Worm (Caenorhabditis elegans): ENCODE results near the gene K08D8.7.

The K08D8.7 gene

ce11 chrIV:12902430-12903110 is 5.9 kb downstream of the K08D8.7 start, which contains the start of gene K08D8.2:
Gene K08D8.2 (plus strand): TSS chrIV:12903060.
- no peak for TF ChIP-seq unc-39 (tag; optimal IDR thresholded peaks at IDR 0.05)
- no peak for TF ChIP-seq bed-3 (GFP tag; optimal IDR thresholded peaks at IDR 0.05)
- no peak for TF ChIP-seq ztf-11 (tag; optimal IDR thresholded peaks at IDR 0.05)
- no peak for TF ChIP-seq ces-1 (GFP tag; optimal IDR thresholded peaks at IDR 0.05)
- no peak for TF ChIP-seq drap-1 (GFP tag; optimal IDR thresholded peaks at IDR 0.05)
- TF ChIP-seq nhr-76 (tag; optimal IDR thresholded peaks at IDR 0.05), result no peak
- no peak for TF ChIP-seq blmp-1 (tag; optimal IDR thresholded peaks at IDR 0.05)
- no peak for TF ChIP-seq cnd-1 (tag; optimal IDR thresholded peaks at IDR 0.05)
- TF ChIP-seq nhr-2 (tag; optimal IDR thresholded peaks at IDR 0.05), result no peak

- TF ChIP-seq ztf-11 (tag; optimal IDR thresholded peaks at IDR 0.05) (no peak), cnd-1 (tag; optimal IDR thresholded peaks at IDR 0.05) (no peak), zip-8 (tag; optimal IDR thresholded peaks at IDR 0.05) (no peak), sptf-1 (tag; optimal IDR thresholded peaks at IDR 0.05) (no peak), sem-2 (GFP tag; optimal IDR thresholded peaks at IDR 0.05) (no peak), pha-4 (tag; optimal IDR thresholded peaks at IDR 0.05) (no peak), unc-120 (tag; optimal IDR thresholded peaks at IDR 0.05; ENCODE audit: poor library complexity, severe bottlenecking) (no peak), lsy-2 (tag; optimal IDR thresholded peaks at IDR 0.05) (no peak)
These were observed 7.1 kb downstream of the K08D8.7 start for ce11 chrIV:12903687-12904086.

DNA sequence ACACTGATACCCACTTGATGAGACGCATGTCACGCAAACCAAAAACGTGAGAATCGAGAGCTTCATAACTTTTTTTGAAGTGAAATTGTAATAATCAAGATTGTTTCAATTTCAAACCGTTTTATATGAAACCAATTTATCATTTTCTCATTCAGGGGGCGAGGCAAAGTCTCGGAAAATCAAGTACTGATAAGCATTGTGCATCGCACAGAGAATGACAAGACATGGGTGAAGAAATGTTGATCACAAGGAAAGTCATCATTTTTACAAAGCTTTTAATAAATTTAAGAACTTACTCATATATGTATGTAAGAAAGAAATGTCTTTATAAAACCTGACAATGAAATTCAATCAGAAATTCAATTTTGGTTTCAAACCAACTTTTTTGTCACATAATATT is 9.9 kb downstream of the K08D8.7 start, which contains the start of gene K08D8.3:
TSS of gene K08D8.3 (minus strand) at position 131 of the 400 bp plus-strand sequence.
- no peak for TF ChIP-seq bed-3 (GFP tag; optimal IDR thresholded peaks at IDR 0.05)
- no peak for TF ChIP-seq pha-4 (tag; optimal IDR thresholded peaks at IDR 0.05)
- TF ChIP-seq lin-13 (tag; optimal IDR thresholded peaks at IDR 0.05), result no peak
- no peak for TF ChIP-seq flh-1 (GFP tag; optimal IDR thresholded peaks at IDR 0.05)
- TF ChIP-seq elt-1 (tag; optimal IDR thresholded peaks at IDR 0.05; ENCODE audit: borderline replicate concordance, insufficient read depth), result no peak
- no peak for TF ChIP-seq mep-1 (tag; optimal IDR thresholded peaks at IDR 0.05)
- TF ChIP-seq nhr-28 (tag; optimal IDR thresholded peaks at IDR 0.05), result no peak
- no peak for TF ChIP-seq ceh-39 (tag; optimal IDR thresholded peaks at IDR 0.05)
- no peak for TF ChIP-seq ham-2 (GFP tag; optimal IDR thresholded peaks at IDR 0.05)
- no peak for TF ChIP-seq mls-2 (tag; optimal IDR thresholded peaks at IDR 0.05)
- TF ChIP-seq drap-1 (GFP tag; optimal IDR thresholded peaks at IDR 0.05), result no peak
- no peak for TF ChIP-seq nhr-237 (tag; optimal IDR thresholded peaks at IDR 0.05)
- TF ChIP-seq snpc-4 (tag; optimal IDR thresholded peaks at IDR 0.05), result no peak

DNA sequence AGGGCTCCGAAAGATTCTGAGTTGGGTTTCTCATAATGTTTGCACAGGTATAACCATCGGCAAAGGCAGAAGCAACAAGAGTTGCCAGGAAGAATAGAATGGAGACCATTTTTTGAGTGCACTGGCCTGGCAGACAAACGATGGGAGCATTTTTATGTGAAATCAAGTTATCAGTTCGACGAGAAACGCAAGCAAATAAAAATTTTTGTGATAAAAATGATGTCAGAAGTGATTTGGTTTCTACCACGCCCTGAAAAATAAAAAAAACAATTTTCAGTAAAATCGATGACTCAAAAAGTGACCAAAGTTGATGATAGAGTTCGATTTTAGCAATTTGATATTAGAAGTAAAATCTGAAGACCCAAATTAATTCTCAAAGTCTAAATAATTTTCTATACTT is 13.2 kb downstream of the K08D8.7 start, which contains the start of gene K08D8.4:
TSS of gene K08D8.4 (minus strand) at position 128 of the 400 bp plus-strand sequence.
- TF ChIP-seq ham-2 (GFP tag; optimal IDR thresholded peaks at IDR 0.05) (no peak), nhr-28 (tag; optimal IDR thresholded peaks at IDR 0.05) (no peak), ceh-43 (GFP tag; optimal IDR thresholded peaks at IDR 0.05) (no peak), ztf-11 (tag; optimal IDR thresholded peaks at IDR 0.05) (no peak), ces-1 (GFP tag; optimal IDR thresholded peaks at IDR 0.05) (no peak), blmp-1 (tag; optimal IDR thresholded peaks at IDR 0.05) (no peak), pha-4 (tag; optimal IDR thresholded peaks at IDR 0.05) (no peak), unc-39 (tag; optimal IDR thresholded peaks at IDR 0.05) (no peak), ceh-83 (GFP tag; optimal IDR thresholded peaks at IDR 0.05) (no peak), hlh-1 (tag; optimal IDR thresholded peaks at IDR 0.05) (no peak), mep-1 (tag; optimal IDR thresholded peaks at IDR 0.05) (no peak), nhr-76 (tag; optimal IDR thresholded peaks at IDR 0.05) (no peak), snpc-4 (tag; optimal IDR thresholded peaks at IDR 0.05) (no peak), drap-1 (GFP tag; optimal IDR thresholded peaks at IDR 0.05) (no peak), nhr-12 (tag; optimal IDR thresholded peaks at IDR 0.05) (no peak), ceh-39 (tag; optimal IDR thresholded peaks at IDR 0.05) (no peak)

DNA sequence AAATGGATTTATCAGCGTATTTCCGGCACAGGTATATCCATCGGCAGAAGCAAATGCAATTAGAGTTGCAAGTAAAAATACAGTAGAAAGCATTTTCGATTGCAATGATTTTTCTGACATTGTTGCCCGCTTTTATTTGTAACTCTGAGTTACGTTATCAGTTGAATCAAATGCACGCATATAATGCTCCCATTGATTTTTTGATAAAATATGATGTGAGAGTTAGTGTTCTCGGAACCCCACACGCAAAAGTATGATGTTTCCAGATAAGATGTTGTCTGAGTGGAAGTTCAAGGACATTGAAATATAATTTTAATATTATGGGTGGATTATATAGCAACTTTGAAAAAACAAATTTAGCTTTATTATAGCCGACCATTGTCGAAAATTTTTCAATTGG is 15.4 kb downstream of the K08D8.7 start, which contains the start of gene K08D8.5:
TSS of gene K08D8.5 (minus strand) at position 140 of the 400 bp plus-strand sequence.
- TF ChIP-seq unc-62 (GFP tag; optimal IDR thresholded peaks at IDR 0.05) (no peak), lin-32 (GFP tag; optimal IDR thresholded peaks at IDR 0.05) (no peak), ham-2 (GFP tag; optimal IDR thresholded peaks at IDR 0.05) (no peak), nhr-76 (tag; optimal IDR thresholded peaks at IDR 0.05) (no peak), tbx-8 (GFP tag; optimal IDR thresholded peaks at IDR 0.05) (no peak), ceh-83 (GFP tag; optimal IDR thresholded peaks at IDR 0.05) (no peak), ztf-11 (tag; optimal IDR thresholded peaks at IDR 0.05) (no peak), nhr-28 (tag; optimal IDR thresholded peaks at IDR 0.05) (no peak), flh-1 (GFP tag; optimal IDR thresholded peaks at IDR 0.05) (no peak), mep-1 (tag; optimal IDR thresholded peaks at IDR 0.05) (no peak), cnd-1 (tag; optimal IDR thresholded peaks at IDR 0.05) (no peak), sem-2 (GFP tag; optimal IDR thresholded peaks at IDR 0.05) (no peak)

Data from whole organism, mixed stage, embryonic.